Worm (Caenorhabditis elegans) whole organism, young adult: ENCODE measurements around the gene clec-88.

ENCODE experiments used
- B0019.2 ChIP-seq: fragments of 200-800 bp; sonication (Bioruptor generic); conservative IDR thresholded peaks from 2 replicates; pipeline ENCODE4 v1.3.6; 2022; ENCODE audit warnings: missing genetic modification reagents, missing genetic modification characterization, missing compliant biosample characterization
- B0261.1 ChIP-seq: sonication (generic microtip); optimal IDR thresholded peaks from 2 replicates; lab custom pipeline; 2016; ENCODE audit warnings: mild to moderate bottlenecking, missing genetic modification characterization, moderate library complexity, missing compliant biosample characterization
- B0336.3 ChIP-seq: fragments of 200-800 bp; sonication (Bioruptor generic); IDR thresholded peaks from 2 replicates; pipeline ENCODE4 v1.3.6; 2022; ENCODE audit warnings: missing genetic modification characterization, missing compliant biosample characterization
- C17E4.6 ChIP-seq: fragments of 200-800 bp; sonication (Bioruptor generic); IDR thresholded peaks from 2 replicates; pipeline ENCODE4 v1.3.6; 2022; ENCODE audit warnings: missing genetic modification reagents, missing genetic modification characterization, missing compliant biosample characterization
- F33H1.4 ChIP-seq: fragments of 200-800 bp; sonication (Bioruptor generic); IDR thresholded peaks from 2 replicates; pipeline ENCODE4 v1.3.6; 2022; ENCODE audit warnings: missing genetic modification reagents, missing genetic modification characterization, missing compliant biosample characterization
- F37B4.10 ChIP-seq: fragments of 200-800 bp; sonication (Bioruptor generic); IDR thresholded peaks from 2 replicates; pipeline ENCODE4 v1.3.6; 2022; ENCODE audit warnings: missing genetic modification characterization, missing compliant biosample characterization
- Y56A3A.18 ChIP-seq: fragments of 200-800 bp; sonication (Bioruptor generic); IDR thresholded peaks from 2 replicates; pipeline ENCODE4 v1.3.6; 2022; ENCODE audit warnings: missing genetic modification reagents, missing genetic modification characterization, missing compliant biosample characterization
- akir-1 ChIP-seq: fragments of 200-800 bp; sonication (Bioruptor generic); optimal IDR thresholded peaks from 2 replicates; lab custom pipeline; 2018; ENCODE audit warnings: mild to moderate bottlenecking, missing genetic modification characterization, moderate library complexity, missing compliant biosample characterization
- ama-1 ChIP-seq, 3 experiments: fragments of 150-350 bp in 1 of 3; sonication (generic microtip) in 2 of 3; optimal IDR thresholded peaks; 2 replicates each; lab custom pipeline; 2014 to 2018; ENCODE audit warnings: missing biosample characterization in 2 of 3, missing genetic modification characterization in 2 of 3, missing genetic modification reagents in 2 of 3
- aptf-2 ChIP-seq: fragments of 200-800 bp; sonication (Bioruptor generic); conservative IDR thresholded peaks from 2 replicates; pipeline ENCODE4 v1.3.6; 2022; ENCODE audit warnings: missing genetic modification reagents, missing genetic modification characterization, missing compliant biosample characterization
- atf-7 ChIP-seq: sonication (generic microtip); optimal IDR thresholded peaks from 2 replicates; lab custom pipeline; 2017; ENCODE audit warnings: mild to moderate bottlenecking, missing genetic modification characterization, missing compliant biosample characterization
- attf-5 ChIP-seq: fragments of 200-800 bp; sonication (Bioruptor generic); optimal IDR thresholded peaks from 2 replicates; lab custom pipeline; 2018; ENCODE audit warnings: mild to moderate bottlenecking, missing genetic modification characterization, missing compliant biosample characterization
- bed-2 ChIP-seq: fragments of 200-800 bp; sonication (Bioruptor generic); IDR thresholded peaks from 2 replicates; pipeline ENCODE4 v1.3.6; 2022; ENCODE audit warnings: missing genetic modification reagents, missing genetic modification characterization, missing compliant biosample characterization
- ccch-3 ChIP-seq: fragments of 200-800 bp; sonication (Bioruptor generic); optimal IDR thresholded peaks from 2 replicates; lab custom pipeline; 2018; ENCODE audit warnings: mild to moderate bottlenecking, missing genetic modification characterization, missing compliant biosample characterization
- ceh-40 ChIP-seq: fragments of 200-800 bp; sonication (Bioruptor generic); IDR thresholded peaks from 2 replicates; pipeline ENCODE4 v1.3.6; 2022; ENCODE audit warnings: missing genetic modification characterization, missing compliant biosample characterization
- ceh-91 ChIP-seq: fragments of 200-800 bp; sonication (Bioruptor generic); IDR thresholded peaks from 2 replicates; pipeline ENCODE4 v1.3.6; 2022; ENCODE audit warnings: missing genetic modification reagents, missing genetic modification characterization, missing compliant biosample characterization
- dox-1 ChIP-seq: fragments of 200-800 bp; sonication (Bioruptor generic); IDR thresholded peaks from 2 replicates; pipeline ENCODE4 v1.3.6; 2022; ENCODE audit warnings: missing genetic modification reagents, missing genetic modification characterization, missing compliant biosample characterization
- dpl-1 ChIP-seq: fragments of 150-350 bp; optimal IDR thresholded peaks from 2 replicates; lab custom pipeline; 2014; ENCODE audit warnings: missing biosample characterization, missing genetic modification reagents, missing genetic modification characterization
- egl-44 ChIP-seq: fragments of 200-800 bp; sonication (Bioruptor generic); IDR thresholded peaks from 2 replicates; pipeline ENCODE4 v1.3.6; 2022; ENCODE audit warnings: missing genetic modification reagents, missing genetic modification characterization, missing compliant biosample characterization
- ekl-4 ChIP-seq: fragments of 200-800 bp; sonication (Bioruptor generic); IDR thresholded peaks from 2 replicates; pipeline ENCODE4 v1.3.6; 2022; ENCODE audit warnings: missing genetic modification reagents, missing genetic modification characterization, missing compliant biosample characterization
- ets-4 ChIP-seq: fragments of 200-800 bp; sonication (Bioruptor generic); optimal IDR thresholded peaks from 2 replicates; lab custom pipeline; 2018; ENCODE audit warnings: mild to moderate bottlenecking, missing genetic modification characterization, missing compliant biosample characterization
- gei-17 ChIP-seq: fragments of 200-800 bp; sonication (Bioruptor generic); optimal IDR thresholded peaks from 2 replicates; lab custom pipeline; 2018; ENCODE audit warnings: mild to moderate bottlenecking, missing genetic modification characterization, missing compliant biosample characterization
- him-1 ChIP-seq: sonication (generic microtip); optimal IDR thresholded peaks from 2 replicates; lab custom pipeline; 2016; ENCODE audit warnings: missing genotype, missing genetic modification reagents, missing genetic modification characterization, missing compliant biosample characterization
- hlh-26 ChIP-seq: fragments of 200-800 bp; sonication (Bioruptor generic); conservative IDR thresholded peaks from 2 replicates; pipeline ENCODE4 v1.3.6; 2022; ENCODE audit warnings: missing genetic modification reagents, missing genetic modification characterization, missing compliant biosample characterization
- hrde-1 ChIP-seq: sonication (generic microtip); optimal IDR thresholded peaks from 2 replicates; lab custom pipeline; 2016; ENCODE audit warnings: missing genetic modification characterization, mild to moderate bottlenecking, missing compliant biosample characterization, moderate library complexity, missing genotype, missing genetic modification reagents, borderline replicate concordance
- lin-54 ChIP-seq: fragments of 200-800 bp; sonication (Bioruptor generic); optimal IDR thresholded peaks from 2 replicates; lab custom pipeline; 2018; ENCODE audit warnings: mild to moderate bottlenecking, missing genetic modification characterization, missing compliant biosample characterization
- lir-1 ChIP-seq: fragments of 200-800 bp; sonication (Bioruptor generic); conservative IDR thresholded peaks from 2 replicates; pipeline ENCODE4 v1.3.6; 2022; ENCODE audit warnings: missing genetic modification reagents, missing genetic modification characterization, missing compliant biosample characterization
- madf-10 ChIP-seq: sonication (generic microtip); optimal IDR thresholded peaks from 2 replicates; lab custom pipeline; 2016; ENCODE audit warnings: mild to moderate bottlenecking, missing genetic modification characterization, missing compliant biosample characterization
- madf-3 ChIP-seq: fragments of 200-800 bp; sonication (Bioruptor generic); IDR thresholded peaks from 2 replicates; pipeline ENCODE4 v1.3.6; 2022; ENCODE audit warnings: missing genetic modification reagents, missing genetic modification characterization, missing compliant biosample characterization
- madf-6 ChIP-seq: fragments of 200-800 bp; sonication (Bioruptor generic); IDR thresholded peaks from 2 replicates; pipeline ENCODE4 v1.3.6; 2022; ENCODE audit warnings: missing genetic modification reagents, missing genetic modification characterization, missing compliant biosample characterization
- mcd-1 ChIP-seq: fragments of 200-800 bp; sonication (Bioruptor generic); IDR thresholded peaks from 2 replicates; pipeline ENCODE4 v1.3.6; 2022; ENCODE audit warnings: missing genetic modification reagents, missing genetic modification characterization, missing compliant biosample characterization
- mes-4 ChIP-seq: sonication (generic microtip); optimal IDR thresholded peaks from 2 replicates; lab custom pipeline; 2016; ENCODE audit warnings: missing genotype, missing genetic modification characterization, missing compliant biosample characterization
- mxl-1 ChIP-seq: sonication (generic microtip); optimal IDR thresholded peaks from 2 replicates; lab custom pipeline; 2016; ENCODE audit warnings: missing genetic modification characterization, missing compliant biosample characterization
- nfya-1 ChIP-seq: sonication (generic microtip); optimal IDR thresholded peaks from 2 replicates; lab custom pipeline; 2017; ENCODE audit warnings: antibody characterized with exemption, missing compliant biosample characterization, missing genetic modification characterization, borderline replicate concordance; ENCODE audit not compliant: insufficient read depth
- nhr-179 ChIP-seq: sonication (generic microtip); optimal IDR thresholded peaks from 2 replicates; lab custom pipeline; 2016; ENCODE audit warnings: mild to moderate bottlenecking, missing genetic modification characterization, missing compliant biosample characterization
- nhr-80 ChIP-seq: sonication (generic microtip); optimal IDR thresholded peaks from 2 replicates; lab custom pipeline; 2016; ENCODE audit warnings: missing genetic modification characterization, missing compliant biosample characterization
- nhr-90 ChIP-seq: sonication (generic microtip); optimal IDR thresholded peaks from 2 replicates; lab custom pipeline; 2016; ENCODE audit warnings: missing genotype, mild to moderate bottlenecking, missing genetic modification characterization, missing compliant biosample characterization
- rcor-1 ChIP-seq: fragments of 200-800 bp; sonication (Bioruptor generic); IDR thresholded peaks from 2 replicates; pipeline ENCODE4 v1.3.6; 2022; ENCODE audit warnings: missing genetic modification reagents, missing genetic modification characterization, missing compliant biosample characterization
- sdz-38 ChIP-seq: sonication (generic microtip); optimal IDR thresholded peaks from 2 replicates; lab custom pipeline; 2016; ENCODE audit warnings: missing genotype, missing genetic modification characterization, missing compliant biosample characterization
- snpc-1.3 ChIP-seq: sonication (generic microtip); optimal IDR thresholded peaks from 2 replicates; lab custom pipeline; 2017; ENCODE audit warnings: missing genetic modification characterization, mild to moderate bottlenecking, missing compliant biosample characterization, antibody characterized with exemption, moderate library complexity, missing genotype, missing genetic modification reagents; ENCODE audit not compliant: insufficient read depth
- zfh-2 ChIP-seq: fragments of 200-800 bp; sonication (Bioruptor generic); conservative IDR thresholded peaks from 2 replicates; pipeline ENCODE4 v1.3.6; 2022; ENCODE audit warnings: missing genetic modification reagents, missing genetic modification characterization, missing compliant biosample characterization
- ztf-18 ChIP-seq: sonication (generic microtip); optimal IDR thresholded peaks from 2 replicates; lab custom pipeline; 2016; ENCODE audit warnings: missing genotype, mild to moderate bottlenecking, missing genetic modification characterization, missing compliant biosample characterization
- ztf-22 ChIP-seq: fragments of 200-800 bp; sonication (Bioruptor generic); optimal IDR thresholded peaks from 2 replicates; lab custom pipeline; 2018; ENCODE audit warnings: mild to moderate bottlenecking, missing genetic modification characterization, moderate library complexity, missing compliant biosample characterization
- ztf-28 ChIP-seq: fragments of 200-800 bp; sonication (Bioruptor generic); IDR thresholded peaks from 2 replicates; pipeline ENCODE4 v1.3.6; 2022; ENCODE audit warnings: missing genetic modification reagents, missing genetic modification characterization, missing compliant biosample characterization
- ztf-6 ChIP-seq: fragments of 200-800 bp; sonication (Bioruptor generic); IDR thresholded peaks from 2 replicates; pipeline ENCODE4 v1.3.6; 2022; ENCODE audit warnings: missing genetic modification reagents, missing genetic modification characterization, missing compliant biosample characterization

Gene clec-88

ce11 chrII:6328672-6329071 is 36.9 kb upstream of the clec-88 start (continued):
- TF ChIP-seq nhr-90 (no peak), mxl-1 (tag; lab: Kevin White, UChicago) (no peak), ekl-4 (GFP tag; lab: Robert Waterston, UW) (no peak), dox-1 (peak; percentile 56; the same call in 1 of the 2 replicates), lin-54 (GFP tag; lab: Kevin White, UChicago) (no peak), nhr-80 (peak; percentile 98), ets-4 (GFP tag; lab: Kevin White, UChicago) (peak; percentile 88), madf-6 (GFP tag; lab: Robert Waterston, UW) (no peak), madf-10 (tag; lab: Kevin White, UChicago) (no peak)
- TF ChIP-seq, all 124 proteins: peak for 8

ce11 chrII:6331222-6331830 is 34.2 kb upstream of the clec-88 start, which contains the start of gene set-4:
TSS of gene set-4 (minus strand) at chrII:6331341.
- no peak for TF ChIP-seq ztf-22 (GFP tag; lab: Kevin White, UChicago)
- TF ChIP-seq Y56A3A.18 (GFP tag; lab: Robert Waterston, UW): no peak
- TF ChIP-seq ztf-18 (tag; lab: Kevin White, UChicago): peak; percentile 97
- no peak for TF ChIP-seq ztf-28 (GFP tag; lab: Robert Waterston, UW)
- peak; percentile 79 for TF ChIP-seq madf-6 (GFP tag; lab: Robert Waterston, UW)
- TF ChIP-seq aptf-2 (GFP tag; lab: Robert Waterston, UW): no peak
- no peak for TF ChIP-seq mxl-1 (tag; lab: Kevin White, UChicago)
- TF ChIP-seq nhr-179: no peak
- TF ChIP-seq lir-1 (GFP tag; lab: Robert Waterston, UW): peak; percentile 60; the same call in 1 of the 2 replicates
- TF ChIP-seq ceh-40 (GFP tag; lab: Robert Waterston, UW): no peak
- TF ChIP-seq ceh-91 (GFP tag; lab: Robert Waterston, UW): peak; percentile 50; the same call in 1 of the 2 replicates
- TF ChIP-seq attf-5 (GFP tag; lab: Kevin White, UChicago): peak; percentile 95
- TF ChIP-seq egl-44 (GFP tag; lab: Robert Waterston, UW): no peak
- peak; percentile 50 for TF ChIP-seq gei-17
- 0 out of 2 replicates have a peak, but pooled peaks have one; percentile 58 for TF ChIP-seq madf-3 (GFP tag; lab: Robert Waterston, UW)
- no peak; the same call in 1 of the 2 replicates for TF ChIP-seq B0019.2
- no peak for TF ChIP-seq nfya-1 (tag; lab: Kevin White, UChicago)
- peak; percentile 75 for TF ChIP-seq ets-4 (GFP tag; lab: Kevin White, UChicago)
- TF ChIP-seq B0336.3: peak; percentile 89
- TF ChIP-seq C17E4.6 (GFP tag; lab: Robert Waterston, UW): peak; percentile 42; the same call in 1 of the 2 replicates
- TF ChIP-seq dpl-1 (GFP tag; lab: Kevin White, UChicago): peak; percentile 55
- TF ChIP-seq atf-7 (tag; lab: Kevin White, UChicago): peak; percentile 77
- no peak for TF ChIP-seq B0261.1 (tag; lab: Kevin White, UChicago)
- peak; percentile 78 for TF ChIP-seq lin-54 (GFP tag; lab: Kevin White, UChicago)
- TF ChIP-seq ztf-6 (GFP tag; lab: Robert Waterston, UW): no peak
- TF ChIP-seq hrde-1 (tag; lab: Kevin White, UChicago): no peak
- TF ChIP-seq F33H1.4: peak; percentile 78
- peak; percentile 96 for TF ChIP-seq zfh-2 (GFP tag; lab: Robert Waterston, UW)
- no peak for TF ChIP-seq mes-4 (tag; lab: Kevin White, UChicago)
- TF ChIP-seq him-1 (tag; lab: Kevin White, UChicago): peak; percentile 10
- TF ChIP-seq bed-2 (GFP tag; lab: Robert Waterston, UW): no peak
- peak; percentile 92 for TF ChIP-seq mcd-1
- TF ChIP-seq sdz-38 (tag; lab: Kevin White, UChicago): no peak
- peak; percentile 79 for TF ChIP-seq rcor-1 (GFP tag; lab: Robert Waterston, UW)
- TF ChIP-seq ama-1 (optimal IDR thresholded peaks at IDR 0.05; lab: Kevin White, UChicago): no peak
- TF ChIP-seq ama-1 (GFP tag; optimal IDR thresholded peaks at IDR 0.05; lab: Kevin White, UChicago): no peak
- no peak for TF ChIP-seq akir-1 (GFP tag; lab: Kevin White, UChicago)
- peak; percentile 93 for TF ChIP-seq dox-1
- TF ChIP-seq ekl-4 (GFP tag; lab: Robert Waterston, UW): peak; percentile 84
- no peak for TF ChIP-seq hlh-26 (GFP tag; lab: Robert Waterston, UW)
- no peak for TF ChIP-seq F37B4.10 (GFP tag; lab: Robert Waterston, UW)
- no peak for TF ChIP-seq ccch-3 (GFP tag; lab: Kevin White, UChicago)
- no peak for TF ChIP-seq snpc-1.3
